Fruit fly (Drosophila melanogaster) whole organism: ENCODE results near the gene IKKepsilon.

Source experiments
- CG8478 ChIP-seq: fragments of >200 bp; optimal IDR thresholded peaks from 2 replicates; lab custom pipeline; 2018; ENCODE audit warnings: inconsistent platforms
- pan ChIP-seq: fragments of >200 bp; optimal IDR thresholded peaks from 2 replicates; lab custom pipeline; 2017
- psq ChIP-seq: fragments of >200 bp; optimal IDR thresholded peaks from 2 replicates; lab custom pipeline; 2017

dm6 chr2L:20675875-20676274, at the start of gene IKKepsilon, which contains the start of gene CG31678:
- TF ChIP-seq pan (lab: Kevin White, UChicago) (no peak), psq (lab: Kevin White, UChicago) (no peak), CG8478 (lab: Kevin White, UChicago) (no peak)
